Fruit fly (Drosophila melanogaster) whole organism, embryonic: ENCODE results near the gene Pvf2.

Experiments
- Atf6 ChIP-seq: fragments of 200-800 bp; sonication (Bioruptor generic); IDR thresholded peaks from 2 replicates; pipeline ENCODE4 v1.3.6; 2022; ENCODE audit warnings: missing biosample characterization, missing genetic modification characterization
- Bdp1 ChIP-seq: fragments of 200-800 bp; sonication (Bioruptor generic); optimal IDR thresholded peaks from 3 replicates; lab custom pipeline; 2016; ENCODE audit warnings: missing biosample characterization, missing genetic modification characterization
- CG10321 ChIP-seq: fragments of 200-800 bp; sonication (Bioruptor generic); IDR thresholded peaks from 2 replicates; pipeline ENCODE4 v1.3.6; 2022; ENCODE audit warnings: missing biosample characterization, missing genetic modification characterization
- CG11560 ChIP-seq: fragments of 200-800 bp; sonication (Bioruptor generic); IDR thresholded peaks from 3 replicates; pipeline ENCODE4 v1.3.6; 2022; ENCODE audit warnings: missing biosample characterization, missing genetic modification characterization
- CG11723 ChIP-seq: fragments of 200-800 bp; sonication (Bioruptor generic); optimal IDR thresholded peaks from 2 replicates; lab custom pipeline; 2017; ENCODE audit warnings: missing biosample characterization, mild to moderate bottlenecking, missing genetic modification characterization
- CG12236 ChIP-seq: fragments of 200-800 bp; sonication (Bioruptor generic); optimal IDR thresholded peaks from 2 replicates; lab custom pipeline; 2016; ENCODE audit warnings: missing biosample characterization, missing genetic modification characterization
- CG1233 ChIP-seq: fragments of 200-800 bp; sonication (Bioruptor generic); optimal IDR thresholded peaks from 4 replicates; lab custom pipeline; 2018; ENCODE audit warnings: missing biosample characterization, mild to moderate bottlenecking, missing genetic modification characterization
- CG12744 ChIP-seq: fragments of 200-800 bp; sonication (Bioruptor generic); optimal IDR thresholded peaks from 2 replicates; lab custom pipeline; 2016; ENCODE audit warnings: missing biosample characterization, missing genetic modification characterization
- CG14860 ChIP-seq: fragments of 200-800 bp; sonication (Bioruptor generic); IDR thresholded peaks from 3 replicates; pipeline ENCODE4 v1.3.6; 2022; ENCODE audit warnings: missing biosample characterization, missing genetic modification characterization; ENCODE audit not compliant: partially characterized antibody
- CG15269 ChIP-seq: fragments of 200-800 bp; sonication (Bioruptor generic); optimal IDR thresholded peaks from 2 replicates; lab custom pipeline; 2018; ENCODE audit warnings: missing biosample characterization, mild to moderate bottlenecking, missing genetic modification characterization, moderate library complexity
- CG17912 ChIP-seq: fragments of 200-800 bp; sonication (Bioruptor generic); optimal IDR thresholded peaks from 2 replicates; lab custom pipeline; 2018; ENCODE audit warnings: missing biosample characterization, mild to moderate bottlenecking, missing genetic modification characterization
- CG18599 ChIP-seq: fragments of 200-800 bp; sonication (Bioruptor generic); optimal IDR thresholded peaks from 3 replicates; lab custom pipeline; 2017; ENCODE audit warnings: missing biosample characterization, missing genetic modification characterization, mild to moderate bottlenecking, moderate library complexity, missing genetic modification reagents
- CG2120 ChIP-seq: fragments of 200-800 bp; sonication (Bioruptor generic); optimal IDR thresholded peaks from 3 replicates; lab custom pipeline; 2016; ENCODE audit warnings: missing biosample characterization, missing genetic modification characterization
- CG30403 ChIP-seq: fragments of 200-800 bp; sonication (Bioruptor generic); optimal IDR thresholded peaks from 3 replicates; lab custom pipeline; 2016; ENCODE audit warnings: missing biosample characterization, missing genetic modification characterization
- CG3281 ChIP-seq: fragments of 200-800 bp; sonication (Bioruptor generic); optimal IDR thresholded peaks from 3 replicates; lab custom pipeline; 2017; ENCODE audit warnings: missing biosample characterization, mild to moderate bottlenecking, missing genetic modification characterization
- CG34422 ChIP-seq: fragments of 200-800 bp; sonication (Bioruptor generic); IDR thresholded peaks from 3 replicates; pipeline ENCODE4 v1.3.6; 2022; ENCODE audit warnings: missing biosample characterization, missing genetic modification characterization
- CG3838 ChIP-seq: fragments of 200-800 bp; sonication (Bioruptor generic); optimal IDR thresholded peaks from 3 replicates; lab custom pipeline; 2016; ENCODE audit warnings: missing biosample characterization, missing genetic modification characterization
- CG4360 ChIP-seq: fragments of 200-800 bp; sonication (Bioruptor generic); IDR thresholded peaks from 2 replicates; pipeline ENCODE4 v1.3.6; 2022; ENCODE audit warnings: missing biosample characterization, missing genetic modification characterization
- CG4424 ChIP-seq: fragments of 200-800 bp; sonication (Bioruptor generic); optimal IDR thresholded peaks from 3 replicates; lab custom pipeline; 2016; ENCODE audit warnings: missing biosample characterization, missing genetic modification characterization
- CG9876 ChIP-seq: fragments of 200-800 bp; sonication (Bioruptor generic); optimal IDR thresholded peaks from 2 replicates; lab custom pipeline; 2016; ENCODE audit warnings: missing biosample characterization, missing genetic modification characterization
- Dp ChIP-seq: fragments of 200-800 bp; sonication (Bioruptor generic); optimal IDR thresholded peaks from 2 replicates; lab custom pipeline; 2018; ENCODE audit warnings: missing biosample characterization, mild to moderate bottlenecking, missing genetic modification characterization, moderate library complexity
- HHEX ChIP-seq: fragments of 200-800 bp; sonication (Bioruptor generic); optimal IDR thresholded peaks from 3 replicates; lab custom pipeline; 2017; ENCODE audit warnings: missing biosample characterization, mild to moderate bottlenecking, missing genetic modification characterization, missing genetic modification reagents
- Hand ChIP-seq: fragments of 200-800 bp; sonication (Bioruptor generic); optimal IDR thresholded peaks from 2 replicates; lab custom pipeline; 2017; ENCODE audit warnings: mild to moderate bottlenecking, missing biosample characterization, missing genetic modification reagents, missing genetic modification characterization
- HmgD ChIP-seq: fragments of 200-800 bp; sonication (Bioruptor generic); optimal IDR thresholded peaks from 3 replicates; lab custom pipeline; 2016; ENCODE audit warnings: missing biosample characterization, missing genetic modification characterization
- Hr3 ChIP-seq: fragments of 200-800 bp; sonication (Bioruptor generic); optimal IDR thresholded peaks from 3 replicates; lab custom pipeline; 2016; ENCODE audit warnings: missing biosample characterization, missing genetic modification characterization
- Hr78 ChIP-seq, 2 experiments: fragments of 200-800 bp in 1 of 2; fragments of >200 bp in 1 of 2; sonication (Bioruptor generic) in 1 of 2; optimal IDR thresholded peaks; 2 replicates each; lab custom pipeline; 2017 to 2019; ENCODE audit warnings: missing biosample characterization in 2 of 2, missing genetic modification characterization in 2 of 2, mild to moderate bottlenecking in 1 of 2, moderate library complexity in 1 of 2
- Lpt ChIP-seq: fragments of >200 bp; optimal IDR thresholded peaks from 2 replicates; lab custom pipeline; 2018; ENCODE audit warnings: missing biosample characterization, missing genetic modification characterization
- Mad ChIP-seq: fragments of 200-800 bp; sonication (Bioruptor generic); optimal IDR thresholded peaks from 2 replicates; lab custom pipeline; 2016; ENCODE audit warnings: missing biosample characterization, missing genetic modification characterization
- Max ChIP-seq: fragments of 200-800 bp; sonication (Bioruptor generic); optimal IDR thresholded peaks from 2 replicates; lab custom pipeline; 2016; ENCODE audit warnings: missing biosample characterization, mild to moderate bottlenecking, missing genetic modification characterization
- Meics ChIP-seq: fragments of 200-800 bp; sonication (Bioruptor generic); optimal IDR thresholded peaks from 2 replicates; lab custom pipeline; 2017; ENCODE audit warnings: missing biosample characterization, mild to moderate bottlenecking, missing genetic modification characterization
- Ssrp ChIP-seq: fragments of 200-800 bp; sonication (Bioruptor generic); optimal IDR thresholded peaks from 2 replicates; lab custom pipeline; 2018; ENCODE audit warnings: missing biosample characterization, mild to moderate bottlenecking, missing genetic modification characterization, moderate library complexity
- Xbp1 ChIP-seq: fragments of 200-800 bp; sonication (Bioruptor generic); optimal IDR thresholded peaks from 3 replicates; lab custom pipeline; 2016; ENCODE audit warnings: missing biosample characterization, mild to moderate bottlenecking, missing genetic modification characterization
- bab2 ChIP-seq: fragments of 200-800 bp; sonication (Bioruptor generic); optimal IDR thresholded peaks from 2 replicates; lab custom pipeline; 2016; ENCODE audit warnings: missing biosample characterization, missing genetic modification characterization
- cato ChIP-seq: fragments of 200-800 bp; sonication (Bioruptor generic); optimal IDR thresholded peaks from 2 replicates; lab custom pipeline; 2016; ENCODE audit warnings: missing biosample characterization, missing genetic modification characterization, borderline replicate concordance
- crp ChIP-seq, 2 experiments: fragments of 200-800 bp; sonication (Bioruptor generic); optimal IDR thresholded peaks; 2 replicates in 1 of 2; 3 replicates in 1 of 2; lab custom pipeline; 2017; ENCODE audit warnings: missing biosample characterization in 2 of 2, missing genetic modification characterization in 2 of 2, mild to moderate bottlenecking in 1 of 2, moderate library complexity in 1 of 2
- da ChIP-seq: fragments of 200-800 bp; sonication (Bioruptor generic); optimal IDR thresholded peaks from 2 replicates; lab custom pipeline; 2016; ENCODE audit warnings: missing biosample characterization, missing genetic modification characterization
- disco-r ChIP-seq: fragments of 200-800 bp; sonication (Bioruptor generic); optimal IDR thresholded peaks from 2 replicates; lab custom pipeline; 2016; ENCODE audit warnings: missing biosample characterization, missing genetic modification characterization
- dpn ChIP-seq, 2 experiments: fragments of 200-800 bp; sonication (Bioruptor generic); optimal IDR thresholded peaks; 3 replicates each; lab custom pipeline; 2016; ENCODE audit warnings: missing biosample characterization in 2 of 2, missing genetic modification characterization in 2 of 2
- gsb ChIP-seq: fragments of 200-800 bp; sonication (Bioruptor generic); IDR thresholded peaks from 2 replicates; pipeline ENCODE4 v1.3.6; 2022; ENCODE audit warnings: missing biosample characterization, missing genetic modification characterization
- gt ChIP-seq: fragments of 200-800 bp; sonication (Bioruptor generic); IDR thresholded peaks from 2 replicates; pipeline ENCODE4 v1.3.6; 2022; ENCODE audit warnings: missing biosample characterization, missing genetic modification characterization
- hb ChIP-seq: fragments of 200-800 bp; sonication (Bioruptor generic); IDR thresholded peaks from 3 replicates; pipeline ENCODE4 v1.3.6; 2022; ENCODE audit warnings: missing biosample characterization, missing genetic modification characterization; ENCODE audit not compliant: partially characterized antibody
- nmo ChIP-seq: fragments of 200-800 bp; sonication (Bioruptor generic); optimal IDR thresholded peaks from 2 replicates; lab custom pipeline; 2018; ENCODE audit warnings: missing biosample characterization, mild to moderate bottlenecking, missing genetic modification characterization, moderate library complexity
- odd ChIP-seq: fragments of 200-800 bp; sonication (Bioruptor generic); optimal IDR thresholded peaks from 2 replicates; lab custom pipeline; 2017; ENCODE audit warnings: missing biosample characterization, mild to moderate bottlenecking, missing genetic modification characterization
- p53 ChIP-seq: fragments of 200-800 bp; sonication (Bioruptor generic); optimal IDR thresholded peaks from 2 replicates; lab custom pipeline; 2016; ENCODE audit warnings: missing biosample characterization, missing genetic modification characterization
- phol ChIP-seq: fragments of 200-800 bp; sonication (Bioruptor generic); optimal IDR thresholded peaks from 3 replicates; lab custom pipeline; 2018; ENCODE audit warnings: missing biosample characterization, mild to moderate bottlenecking, missing genetic modification characterization, moderate library complexity
- pita ChIP-seq: fragments of 200-800 bp; sonication (Bioruptor generic); optimal IDR thresholded peaks from 2 replicates; lab custom pipeline; 2017; ENCODE audit warnings: missing biosample characterization, mild to moderate bottlenecking, missing genetic modification characterization
- schlank ChIP-seq: fragments of 200-800 bp; sonication (Bioruptor generic); optimal IDR thresholded peaks from 2 replicates; lab custom pipeline; 2018; ENCODE audit warnings: missing biosample characterization, mild to moderate bottlenecking, missing genetic modification characterization
- sob ChIP-seq: fragments of 200-800 bp; sonication (Bioruptor generic); IDR thresholded peaks from 2 replicates; pipeline ENCODE4 v1.3.6; 2022; ENCODE audit warnings: missing biosample characterization, missing genetic modification characterization
- tgo ChIP-seq: fragments of 200-800 bp; sonication (Bioruptor generic); IDR thresholded peaks from 3 replicates; pipeline ENCODE4 v1.3.6; 2022; ENCODE audit warnings: missing biosample characterization, missing genetic modification characterization
- zfh2 ChIP-seq: fragments of 200-800 bp; sonication (Bioruptor generic); optimal IDR thresholded peaks from 2 replicates; lab custom pipeline; 2016; ENCODE audit warnings: missing biosample characterization, missing genetic modification characterization

The Pvf2 gene

dm6 chr2L:7033100-7033675 lies 51.2 kb downstream of the Pvf2 start (continued):
- TF ChIP-seq da (peak; percentile 15), CG3838 (GFP tag; lab: Kevin White, UChicago) (no peak), HHEX (GFP tag; lab: Kevin White, UChicago) (peak; percentile 51), Bdp1 (no peak), zfh2 (GFP tag; lab: Kevin White, UChicago) (peak; percentile 1), CG17912 (GFP tag; lab: Kevin White, UChicago) (peak; percentile 34), Atf6 (GFP tag; lab: Robert Waterston, UW) (peak; percentile 62), CG9876 (GFP tag; lab: Kevin White, UChicago) (no peak), Hr3 (GFP tag; lab: Kevin White, UChicago) (no peak), bab2 (GFP tag; lab: Kevin White, UChicago) (no peak), schlank (tag; lab: Kevin White, UChicago) (no peak), CG1233 (GFP tag; lab: Kevin White, UChicago) (peak; percentile 37), CG11723 (GFP tag; lab: Kevin White, UChicago) (no peak), Ssrp (tag; lab: Kevin White, UChicago) (no peak), odd (peak; percentile 27), Xbp1 (GFP tag; lab: Kevin White, UChicago) (peak; percentile 55), Hr78 (GFP tag; optimal IDR thresholded peaks at IDR 0.05; lab: Kevin White, UChicago) (no peak), cato (no peak), pita (GFP tag; lab: Kevin White, UChicago) (no peak), CG4424 (GFP tag; lab: Kevin White, UChicago) (peak; percentile 16), CG11560 (no peak), CG15269 (tag; lab: Kevin White, UChicago) (peak; percentile 47), Dp (GFP tag; lab: Kevin White, UChicago) (no peak), Meics (peak; percentile 53)
- TF ChIP-seq, all 482 proteins: peak for 155

dm6 chr2L:7032517-7032951 lies 51.9 kb downstream of the Pvf2 start, which contains the start of the genes Rab30 and Caper:
TSS of gene Rab30 (minus strand) at chr2L:7032606.
TSS of gene Caper (plus strand) at chr2L:7032721.
- TF ChIP-seq disco-r (GFP tag; lab: Kevin White, UChicago) = no peak
- TF ChIP-seq Lpt (GFP tag; lab: Kevin White, UChicago) = no peak
- TF ChIP-seq gsb (GFP tag; lab: Robert Waterston, UW) = no peak
- TF ChIP-seq CG12744 (GFP tag; lab: Kevin White, UChicago) = peak; percentile 62
- no peak for TF ChIP-seq CG18599
- peak; percentile 72 to 75 for TF ChIP-seq dpn (GFP tag; optimal IDR thresholded peaks at IDR 0.05; lab: Kevin White, UChicago)
- TF ChIP-seq Mad (GFP tag; lab: Kevin White, UChicago) = peak; percentile 9
- peak; percentile 69 for TF ChIP-seq CG30403 (GFP tag; lab: Kevin White, UChicago)
- TF ChIP-seq sob (GFP tag; lab: Robert Waterston, UW) = peak; percentile 86
- no peak for TF ChIP-seq gt (GFP tag; lab: Robert Waterston, UW)
- TF ChIP-seq nmo (GFP tag; lab: Kevin White, UChicago) = peak; percentile 88
- peak; percentile 97 for TF ChIP-seq hb (GFP tag; lab: Robert Waterston, UW)
- TF ChIP-seq Max (GFP tag; lab: Kevin White, UChicago) = peak; percentile 55
- peak; percentile 67 for TF ChIP-seq phol (tag; lab: Kevin White, UChicago)
- peak; percentile 57; the same call in 2 of the 3 replicates for TF ChIP-seq CG34422 (GFP tag; lab: Robert Waterston, UW)
- peak; percentile 80 for TF ChIP-seq CG2120 (GFP tag; lab: Kevin White, UChicago)
- TF ChIP-seq HmgD (GFP tag; lab: Kevin White, UChicago) = peak; percentile 86
- TF ChIP-seq p53 (GFP tag; lab: Kevin White, UChicago) = peak; percentile 68
- no peak for TF ChIP-seq CG12236 (GFP tag; lab: Kevin White, UChicago)
- no peak for TF ChIP-seq CG10321 (GFP tag; lab: Robert Waterston, UW)
- peak; percentile 98 for TF ChIP-seq CG14860 (GFP tag; lab: Robert Waterston, UW)
- TF ChIP-seq tgo (GFP tag; lab: Robert Waterston, UW) = 0 out of 3 replicates have a peak, but pooled peaks have one; percentile 24
- no peak for TF ChIP-seq Hand (GFP tag; lab: Kevin White, UChicago)
- peak; percentile 26 for TF ChIP-seq CG17912 (GFP tag; lab: Kevin White, UChicago)
- TF ChIP-seq crp (GFP tag; optimal IDR thresholded peaks at IDR 0.05; lab: Kevin White, UChicago) = peak in 1 of 2 experiments; percentile 57
- peak; percentile 46 for TF ChIP-seq CG3281 (GFP tag; lab: Kevin White, UChicago)
- peak; percentile 9; the same call in 1 of the 2 replicates for TF ChIP-seq CG4360
